Worm (Caenorhabditis elegans) whole organism, L3 larva: Measurements from ENCODE around the gene C54D10.13.

Source experiments
- aly-2 ChIP-seq: fragments of 150-350 bp; optimal IDR thresholded peaks from 2 replicates; lab custom pipeline; 2014; ENCODE audit warnings: missing biosample characterization, missing genetic modification characterization
- ama-1 ChIP-seq: fragments of 150-350 bp; optimal IDR thresholded peaks from 2 replicates; lab custom pipeline; 2018
- elt-3 ChIP-seq, 3 experiments: fragments of 150-350 bp in 1 of 3; sonication (generic microtip) in 2 of 3; optimal IDR thresholded peaks; 2 replicates in 2 of 3; 4 replicates in 1 of 3; lab custom pipeline; 2014 to 2017; ENCODE audit warnings: missing biosample characterization in 3 of 3, missing genetic modification characterization in 3 of 3
- lin-39 ChIP-seq: fragments of 150-350 bp; optimal IDR thresholded peaks from 2 replicates; lab custom pipeline; 2018; ENCODE audit warnings: missing biosample characterization, missing genetic modification reagents, missing genetic modification characterization
- mdl-1 ChIP-seq: fragments of 150-350 bp; optimal IDR thresholded peaks from 2 replicates; lab custom pipeline; 2014; ENCODE audit warnings: missing biosample characterization, missing genetic modification characterization
- nhr-11 ChIP-seq: fragments of 150-350 bp; optimal IDR thresholded peaks from 2 replicates; lab custom pipeline; 2014; ENCODE audit warnings: missing biosample characterization, missing genetic modification characterization
- pqm-1 ChIP-seq: fragments of 150-350 bp; optimal IDR thresholded peaks from 2 replicates; lab custom pipeline; 2017; ENCODE audit warnings: missing biosample characterization, missing genetic modification characterization, inconsistent platforms
- unc-62 ChIP-seq: fragments of 150-350 bp; sonication (generic microtip); optimal IDR thresholded peaks from 4 replicates; lab custom pipeline; 2014; ENCODE audit warnings: missing biosample characterization, missing genetic modification reagents, missing genetic modification characterization
- ztf-11 ChIP-seq: fragments of 150-350 bp; optimal IDR thresholded peaks from 2 replicates; lab custom pipeline; 2014; ENCODE audit warnings: missing biosample characterization, missing genetic modification characterization

- no peak for TF ChIP-seq aly-2
- TF ChIP-seq elt-3 (tag; optimal IDR thresholded peaks at IDR 0.05; lab: Kevin White, UChicago) = no peak
- no peak for TF ChIP-seq ztf-11 (tag; lab: Kevin White, UChicago)
- no peak for TF ChIP-seq nhr-11 (tag; lab: Kevin White, UChicago)
- TF ChIP-seq mdl-1 (tag; lab: Kevin White, UChicago) = no peak
- TF ChIP-seq pqm-1 (tag; lab: Kevin White, UChicago) = no peak
- no peak for TF ChIP-seq lin-39 (tag; lab: Kevin White, UChicago)
- no peak for TF ChIP-seq ama-1
- no peak for TF ChIP-seq unc-62 (GFP tag; lab: Kevin White, UChicago)
Measured at ce11 chrV:12402355-12402754, 29.7 kb downstream of the C54D10.13 start, which contains the start of gene K01D12.8.
